Fruit fly (Drosophila melanogaster) whole organism, embryonic: ENCODE measurements around the gene SecS.
A peak's percentile ranks its signal among the peaks of the same experiment; 100 is the strongest.

Source experiments
- Aef1 ChIP-seq: fragments of 200-800 bp; sonication (Bioruptor generic); IDR thresholded peaks from 3 replicates; pipeline ENCODE4 v1.3.6; 2022; ENCODE audit warnings: missing biosample characterization, missing genetic modification characterization
- Bgb ChIP-seq: fragments of 200-800 bp; sonication (Bioruptor generic); IDR thresholded peaks from 2 replicates; pipeline ENCODE4 v1.3.6; 2022; ENCODE audit warnings: missing biosample characterization, missing genetic modification characterization; ENCODE audit not compliant: partially characterized antibody
- CG10565 ChIP-seq: fragments of 200-800 bp; sonication (Bioruptor generic); optimal IDR thresholded peaks from 3 replicates; lab custom pipeline; 2016; ENCODE audit warnings: missing biosample characterization, mild to moderate bottlenecking, missing genetic modification characterization
- CG11723 ChIP-seq: fragments of 200-800 bp; sonication (Bioruptor generic); optimal IDR thresholded peaks from 2 replicates; lab custom pipeline; 2017; ENCODE audit warnings: missing biosample characterization, mild to moderate bottlenecking, missing genetic modification characterization
- CG12744 ChIP-seq: fragments of 200-800 bp; sonication (Bioruptor generic); optimal IDR thresholded peaks from 2 replicates; lab custom pipeline; 2016; ENCODE audit warnings: missing biosample characterization, missing genetic modification characterization
- CG17186 ChIP-seq: fragments of 200-800 bp; sonication (Bioruptor generic); optimal IDR thresholded peaks from 3 replicates; lab custom pipeline; 2017; ENCODE audit warnings: missing biosample characterization, missing genetic modification reagents, missing genetic modification characterization
- CG18011 ChIP-seq: fragments of 200-800 bp; sonication (Bioruptor generic); optimal IDR thresholded peaks from 2 replicates; lab custom pipeline; 2017; ENCODE audit warnings: missing biosample characterization, missing genetic modification characterization, mild to moderate bottlenecking, moderate library complexity, missing genotype
- CG2678 ChIP-seq: fragments of 200-800 bp; sonication (Bioruptor generic); optimal IDR thresholded peaks from 3 replicates; lab custom pipeline; 2019; ENCODE audit warnings: missing biosample characterization, mild to moderate bottlenecking, missing genetic modification characterization, moderate library complexity
- CG2875 ChIP-seq: fragments of 200-800 bp; sonication (Bioruptor generic); optimal IDR thresholded peaks from 2 replicates; lab custom pipeline; 2017; ENCODE audit warnings: missing biosample characterization, mild to moderate bottlenecking, missing genetic modification characterization, missing genetic modification reagents
- CG31441 ChIP-seq: fragments of 200-800 bp; sonication (Bioruptor generic); IDR thresholded peaks from 2 replicates; pipeline ENCODE4 v1.3.6; 2022; ENCODE audit warnings: missing biosample characterization, missing genetic modification characterization
- CG3281 ChIP-seq: fragments of 200-800 bp; sonication (Bioruptor generic); optimal IDR thresholded peaks from 3 replicates; lab custom pipeline; 2017; ENCODE audit warnings: missing biosample characterization, mild to moderate bottlenecking, missing genetic modification characterization
- CG33557 ChIP-seq: fragments of 200-800 bp; sonication (Bioruptor generic); optimal IDR thresholded peaks from 2 replicates; lab custom pipeline; 2019; ENCODE audit warnings: missing biosample characterization, mild to moderate bottlenecking, missing genetic modification characterization, moderate library complexity
- CG34376 ChIP-seq: fragments of 200-800 bp; sonication (Bioruptor generic); optimal IDR thresholded peaks from 2 replicates; lab custom pipeline; 2018; ENCODE audit warnings: missing biosample characterization, mild to moderate bottlenecking, missing genetic modification characterization
- CG3726 ChIP-seq: fragments of 200-800 bp; sonication (Bioruptor generic); IDR thresholded peaks from 3 replicates; pipeline ENCODE4, ENCODE4 v1.3.6; 2022; ENCODE audit warnings: missing biosample characterization, missing genetic modification characterization
- CG3995 ChIP-seq: fragments of 200-800 bp; sonication (Bioruptor generic); optimal IDR thresholded peaks from 3 replicates; lab custom pipeline; 2016; ENCODE audit warnings: missing biosample characterization, missing genetic modification characterization
- CG5180 ChIP-seq: fragments of 200-800 bp; sonication (Bioruptor generic); optimal IDR thresholded peaks from 3 replicates; lab custom pipeline; 2017; ENCODE audit warnings: missing biosample characterization, missing genetic modification characterization, mild to moderate bottlenecking, moderate library complexity, missing genetic modification reagents
- CG7271 ChIP-seq: fragments of 200-800 bp; sonication (Bioruptor generic); optimal IDR thresholded peaks from 2 replicates; lab custom pipeline; 2018; ENCODE audit warnings: missing biosample characterization, mild to moderate bottlenecking, missing genetic modification characterization, moderate library complexity
- CG7928 ChIP-seq: fragments of 200-800 bp; sonication (Bioruptor generic); optimal IDR thresholded peaks from 2 replicates; lab custom pipeline; 2017; ENCODE audit warnings: missing biosample characterization, mild to moderate bottlenecking, missing genetic modification characterization
- CG8281 ChIP-seq: fragments of 200-800 bp; sonication (Bioruptor generic); optimal IDR thresholded peaks from 2 replicates; lab custom pipeline; 2018; ENCODE audit warnings: missing biosample characterization, mild to moderate bottlenecking, missing genetic modification characterization, moderate library complexity
- CG9609 ChIP-seq: fragments of 200-800 bp; sonication (Bioruptor generic); optimal IDR thresholded peaks from 3 replicates; lab custom pipeline; 2016; ENCODE audit warnings: missing biosample characterization, missing genetic modification characterization
- CG9932 ChIP-seq: fragments of 200-800 bp; sonication (Bioruptor generic); IDR thresholded peaks from 2 replicates; pipeline ENCODE4 v1.3.6; 2022; ENCODE audit warnings: missing biosample characterization, missing genetic modification characterization
- CHES-1-like ChIP-seq: fragments of 200-800 bp; sonication (Bioruptor generic); optimal IDR thresholded peaks from 2 replicates; lab custom pipeline; 2016; ENCODE audit warnings: missing biosample characterization, missing genetic modification characterization
- Doc3 ChIP-seq: fragments of 200-800 bp; sonication (Bioruptor generic); IDR thresholded peaks from 3 replicates; pipeline ENCODE4 v1.3.6; 2022; ENCODE audit warnings: missing biosample characterization, missing genetic modification characterization; ENCODE audit not compliant: partially characterized antibody
- Hmx ChIP-seq: fragments of 200-800 bp; sonication (Bioruptor generic); optimal IDR thresholded peaks from 2 replicates; lab custom pipeline; 2016; ENCODE audit warnings: missing biosample characterization, missing genetic modification characterization
- Lhr ChIP-seq: fragments of 200-800 bp; sonication (Bioruptor generic); optimal IDR thresholded peaks from 3 replicates; lab custom pipeline; 2017; ENCODE audit warnings: mild to moderate bottlenecking, missing biosample characterization, missing genetic modification reagents, missing genetic modification characterization
- MTF-1 ChIP-seq: fragments of 200-800 bp; sonication (Bioruptor generic); optimal IDR thresholded peaks from 2 replicates; lab custom pipeline; 2018; ENCODE audit warnings: missing biosample characterization, mild to moderate bottlenecking, missing genetic modification characterization, borderline replicate concordance
- Nf-YB ChIP-seq: fragments of 200-800 bp; sonication (Bioruptor generic); optimal IDR thresholded peaks from 3 replicates; lab custom pipeline; 2019; ENCODE audit warnings: missing biosample characterization, mild to moderate bottlenecking, missing genetic modification characterization, moderate library complexity
- Opbp ChIP-seq: fragments of 200-800 bp; sonication (Bioruptor generic); IDR thresholded peaks from 3 replicates; pipeline ENCODE4 v1.3.6; 2022; ENCODE audit warnings: missing biosample characterization, missing genetic modification characterization; ENCODE audit not compliant: partially characterized antibody
- Pdp1 ChIP-seq, 2 experiments: fragments of 200-800 bp; sonication (Bioruptor generic); optimal IDR thresholded peaks; 3 replicates each; lab custom pipeline; 2016; ENCODE audit warnings: missing biosample characterization in 2 of 2, missing genetic modification characterization in 2 of 2, mild to moderate bottlenecking in 1 of 2, moderate library complexity in 1 of 2
- Rx ChIP-seq: fragments of 200-800 bp; sonication (Bioruptor generic); IDR thresholded peaks from 2 replicates; pipeline ENCODE4 v1.3.6; 2022; ENCODE audit warnings: missing biosample characterization, missing genetic modification characterization
- Sox100B ChIP-seq: fragments of 200-800 bp; sonication (Bioruptor generic); optimal IDR thresholded peaks from 3 replicates; lab custom pipeline; 2018; ENCODE audit warnings: missing biosample characterization, mild to moderate bottlenecking, missing genetic modification characterization
- Taf1 ChIP-seq: fragments of 200-800 bp; sonication (Bioruptor generic); IDR thresholded peaks from 2 replicates; pipeline ENCODE4 v1.3.6; 2022; ENCODE audit warnings: missing biosample characterization, missing genetic modification characterization
- Xrp1 ChIP-seq: fragments of 200-800 bp; sonication (Bioruptor generic); IDR thresholded peaks from 2 replicates; pipeline ENCODE4 v1.3.6; 2022; ENCODE audit warnings: missing biosample characterization, missing genetic modification characterization
- bab2 ChIP-seq: fragments of 200-800 bp; sonication (Bioruptor generic); optimal IDR thresholded peaks from 2 replicates; lab custom pipeline; 2016; ENCODE audit warnings: missing biosample characterization, missing genetic modification characterization
- cg ChIP-seq: fragments of 200-800 bp; sonication (Bioruptor generic); optimal IDR thresholded peaks from 3 replicates; lab custom pipeline; 2019; ENCODE audit warnings: missing biosample characterization, mild to moderate bottlenecking, missing genetic modification characterization, moderate library complexity
- chif ChIP-seq, 2 experiments: fragments of 200-800 bp; sonication (Bioruptor generic); optimal IDR thresholded peaks; 3 replicates each; lab custom pipeline; 2016; ENCODE audit warnings: missing biosample characterization in 2 of 2, missing genetic modification characterization in 2 of 2
- corto ChIP-seq: fragments of 200-800 bp; sonication (Bioruptor generic); optimal IDR thresholded peaks from 2 replicates; lab custom pipeline; 2016; ENCODE audit warnings: missing biosample characterization, mild to moderate bottlenecking, missing genetic modification characterization, moderate library complexity
- dati ChIP-seq: fragments of 200-800 bp; sonication (Bioruptor generic); IDR thresholded peaks from 2 replicates; pipeline ENCODE4 v1.3.6; 2022; ENCODE audit warnings: missing biosample characterization, missing genetic modification characterization
- fd96Cb ChIP-seq: fragments of 200-800 bp; sonication (Bioruptor generic); optimal IDR thresholded peaks from 2 replicates; lab custom pipeline; 2018; ENCODE audit warnings: missing biosample characterization, mild to moderate bottlenecking, missing genetic modification characterization, moderate library complexity
- fru ChIP-seq: fragments of >200 bp; optimal IDR thresholded peaks from 2 replicates; lab custom pipeline; 2017
- fu2 ChIP-seq: fragments of 200-800 bp; sonication (Bioruptor generic); optimal IDR thresholded peaks from 2 replicates; lab custom pipeline; 2016; ENCODE audit warnings: missing biosample characterization, missing genetic modification characterization
- her ChIP-seq: fragments of 200-800 bp; sonication (Bioruptor generic); optimal IDR thresholded peaks from 2 replicates; lab custom pipeline; 2016; ENCODE audit warnings: missing biosample characterization, missing genetic modification characterization
- org-1 ChIP-seq: fragments of 200-800 bp; sonication (Bioruptor generic); optimal IDR thresholded peaks from 2 replicates; lab custom pipeline; 2017; ENCODE audit warnings: missing biosample characterization, missing genetic modification characterization
- pita ChIP-seq: fragments of 200-800 bp; sonication (Bioruptor generic); optimal IDR thresholded peaks from 2 replicates; lab custom pipeline; 2017; ENCODE audit warnings: missing biosample characterization, mild to moderate bottlenecking, missing genetic modification characterization
- prd ChIP-seq, 3 experiments: fragments of >200 bp in 2 of 3; fragments of 200-800 bp in 1 of 3; sonication (Bioruptor generic) in 1 of 3; optimal IDR thresholded peaks in 2 of 3; IDR thresholded peaks in 1 of 3; 2 replicates in 2 of 3; 3 replicates in 1 of 3; pipeline versions ENCODE4 v1.3.6 to Lab custom; 2017 to 2022; ENCODE audit warnings: missing biosample characterization in 1 of 3, missing genetic modification characterization in 1 of 3
- repo ChIP-seq: fragments of 200-800 bp; sonication (Bioruptor generic); optimal IDR thresholded peaks from 2 replicates; lab custom pipeline; 2016; ENCODE audit warnings: missing biosample characterization, missing genetic modification characterization
- rib ChIP-seq: fragments of 200-800 bp; sonication (Bioruptor generic); IDR thresholded peaks from 2 replicates; pipeline ENCODE4 v1.3.6; 2022; ENCODE audit warnings: missing biosample characterization, missing genetic modification characterization
- shn ChIP-seq: fragments of 200-800 bp; sonication (Bioruptor generic); optimal IDR thresholded peaks from 3 replicates; lab custom pipeline; 2016; ENCODE audit warnings: missing biosample characterization, missing genetic modification characterization
- so ChIP-seq: fragments of 200-800 bp; sonication (Bioruptor generic); IDR thresholded peaks from 3 replicates; pipeline ENCODE4 v1.3.6; 2022; ENCODE audit warnings: missing biosample characterization, missing genetic modification characterization
- tap ChIP-seq: fragments of 200-800 bp; optimal IDR thresholded peaks from 3 replicates; lab custom pipeline; 2019; ENCODE audit warnings: missing biosample characterization, mild to moderate bottlenecking, missing genetic modification characterization, moderate library complexity

The SecS gene

dm6 chr3R:5565623-5566022 lies 35.6 kb upstream of the SecS start (continued):
- TF ChIP-seq CG11723 (GFP tag; lab: Kevin White, UChicago): peak; percentile 62
- TF ChIP-seq CG33557 (GFP tag; lab: Kevin White, UChicago): no peak
- peak; percentile 74 for TF ChIP-seq tap (tag; lab: Kevin White, UChicago)
- TF ChIP-seq Opbp: no peak
- peak; percentile 72 for TF ChIP-seq Sox100B (GFP tag; lab: Kevin White, UChicago)
- peak; percentile 72; the same call in 1 of the 3 replicates for TF ChIP-seq CG3726 (GFP tag; lab: Robert Waterston, UW)
- no peak for TF ChIP-seq CG17186 (GFP tag; lab: Kevin White, UChicago)
- TF ChIP-seq Xrp1 (GFP tag; lab: Robert Waterston, UW): peak; percentile 82
- peak; percentile 27 for TF ChIP-seq CG12744 (GFP tag; lab: Kevin White, UChicago)
- peak; percentile 79 for TF ChIP-seq CHES-1-like (GFP tag; lab: Kevin White, UChicago)
- TF ChIP-seq so: peak; percentile 76
- TF ChIP-seq CG7928 (GFP tag; lab: Kevin White, UChicago): no peak
- TF ChIP-seq her (GFP tag; lab: Kevin White, UChicago): peak; percentile 28
- peak; percentile 82 for TF ChIP-seq bab2 (GFP tag; lab: Kevin White, UChicago)
- peak; percentile 25 for TF ChIP-seq Nf-YB (GFP tag; lab: Kevin White, UChicago)
- TF ChIP-seq CG18011 (GFP tag; lab: Kevin White, UChicago): peak; percentile 61
- peak; percentile 40 for TF ChIP-seq CG2875 (GFP tag; lab: Kevin White, UChicago)
- peak; percentile 47 for TF ChIP-seq CG5180 (GFP tag; lab: Kevin White, UChicago)
- TF ChIP-seq CG34376 (GFP tag; lab: Kevin White, UChicago): peak; percentile 96
- TF ChIP-seq rib (GFP tag; lab: Robert Waterston, UW): peak; percentile 79
- no peak for TF ChIP-seq Doc3 (GFP tag; lab: Robert Waterston, UW)
- peak; percentile 82 for TF ChIP-seq dati (GFP tag; lab: Robert Waterston, UW)
- no peak for TF ChIP-seq CG7271 (tag; lab: Kevin White, UChicago)
- TF ChIP-seq fd96Cb (tag; lab: Kevin White, UChicago): peak; percentile 74
- TF ChIP-seq shn (GFP tag; lab: Kevin White, UChicago): peak; percentile 71
- no peak for TF ChIP-seq CG10565
- TF ChIP-seq CG2678: peak; percentile 87
- peak; percentile 46 to 70 for TF ChIP-seq chif (GFP tag; optimal IDR thresholded peaks at IDR 0.05; lab: Kevin White, UChicago)
- peak; percentile 30 for TF ChIP-seq Lhr (GFP tag; lab: Kevin White, UChicago)
- peak; percentile 62 for TF ChIP-seq CG8281 (tag; lab: Kevin White, UChicago)
- peak; percentile 40 for TF ChIP-seq MTF-1 (GFP tag; lab: Kevin White, UChicago)
- peak; percentile 75 for TF ChIP-seq CG3281 (GFP tag; lab: Kevin White, UChicago)
- TF ChIP-seq Rx (GFP tag; lab: Robert Waterston, UW): peak; percentile 77
- TF ChIP-seq prd (optimal IDR thresholded peaks at IDR 0.05; lab: Kevin White, UChicago): no peak
- TF ChIP-seq prd (GFP tag; IDR thresholded peaks at IDR 0.05; lab: Robert Waterston, UW): peak; percentile 90
- TF ChIP-seq CG9609 (GFP tag; lab: Kevin White, UChicago): peak; percentile 81
- TF ChIP-seq Hmx: no peak
- peak; percentile 86 for TF ChIP-seq Aef1 (GFP tag; lab: Robert Waterston, UW)
- no peak for TF ChIP-seq pita (GFP tag; lab: Kevin White, UChicago)
- peak; percentile 74 to 78 for TF ChIP-seq Pdp1 (GFP tag; optimal IDR thresholded peaks at IDR 0.05; lab: Kevin White, UChicago)
- TF ChIP-seq Taf1 (GFP tag; lab: Robert Waterston, UW): peak; percentile 86
- TF ChIP-seq repo (GFP tag; lab: Kevin White, UChicago): no peak
- peak; percentile 6 for TF ChIP-seq CG3995 (GFP tag; lab: Kevin White, UChicago)
- TF ChIP-seq corto: no peak
- peak; percentile 76 for TF ChIP-seq org-1 (GFP tag; lab: Kevin White, UChicago)
- TF ChIP-seq Bgb (GFP tag; lab: Robert Waterston, UW): no peak
- TF ChIP-seq fu2 (GFP tag; lab: Kevin White, UChicago): peak; percentile 53
- no peak; the same call in 1 of the 2 replicates for TF ChIP-seq CG31441 (GFP tag; lab: Robert Waterston, UW)
- no peak for TF ChIP-seq cg (GFP tag; lab: Kevin White, UChicago)
- TF ChIP-seq CG9932 (GFP tag; lab: Robert Waterston, UW): peak; percentile 75; the same call in 1 of the 2 replicates
- TF ChIP-seq fru (lab: Kevin White, UChicago): no peak
